Fruit fly (Drosophila melanogaster): ENCODE results near the gene Nha1.

Gene Nha1

DNA sequence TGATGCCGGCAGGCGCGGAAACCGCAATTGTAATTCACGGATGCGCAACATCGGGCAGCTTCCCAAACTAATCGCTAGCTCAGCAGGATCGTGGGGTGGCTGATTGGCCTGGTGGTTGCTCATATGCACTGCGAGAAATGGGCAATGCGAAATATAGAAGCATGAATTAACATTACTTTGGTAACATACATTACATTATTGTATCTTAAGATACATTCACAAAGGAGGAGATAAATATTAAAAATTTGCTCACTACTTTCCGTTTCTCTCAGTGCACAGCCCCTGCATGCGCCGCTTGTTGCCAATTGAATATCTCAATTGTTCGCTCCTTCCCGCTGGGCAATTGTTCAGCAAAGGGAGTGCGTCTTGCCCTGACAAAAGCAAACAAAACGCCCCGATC, 28.8 kb downstream of the Nha1 start (continued):
- TF ChIP-seq Ets97D (GFP tag; optimal IDR thresholded peaks at IDR 0.05) (no peak), Ets65A (GFP tag) (peak; percentile 96), Aef1 (GFP tag; IDR thresholded peaks at IDR 0.05) (peak; percentile 51; the same call in 1 of the 3 replicates), CG32772 (GFP tag; IDR thresholded peaks at IDR 0.05) (peak; percentile 77), CG8924 (tag; optimal IDR thresholded peaks at IDR 0.05) (peak; percentile 81), yki (optimal IDR thresholded peaks at IDR 0.05) (no peak), Nf-YA (GFP tag; IDR thresholded peaks at IDR 0.05) (no peak), abd-A (tag; optimal IDR thresholded peaks at IDR 0.05) (no peak), gce (GFP tag; IDR thresholded peaks at IDR 0.05) (peak; percentile 75; the same call in 2 of the 3 replicates), ATbp (GFP tag; optimal IDR thresholded peaks at IDR 0.05) (peak; percentile 68), exex (tag; optimal IDR thresholded peaks at IDR 0.05) (no peak), CG17912 (GFP tag; optimal IDR thresholded peaks at IDR 0.05) (no peak), CG10274 (GFP tag; optimal IDR thresholded peaks at IDR 0.05) (no peak), CG33557 (GFP tag; optimal IDR thresholded peaks at IDR 0.05) (peak; percentile 87), Stat92E (GFP tag; optimal IDR thresholded peaks at IDR 0.05) (peak in 1 of 3 experiments; percentile 60), fd96Cb (tag; optimal IDR thresholded peaks at IDR 0.05) (peak; percentile 67), shn (GFP tag; optimal IDR thresholded peaks at IDR 0.05) (peak; percentile 44), nau (GFP tag; optimal IDR thresholded peaks at IDR 0.05) (no peak), Mrtf (GFP tag; IDR thresholded peaks at IDR 0.05) (peak; percentile 47; the same call in 1 of the 3 replicates), ap (GFP tag; IDR thresholded peaks at IDR 0.05) (peak; percentile 40; the same call in 1 of the 2 replicates), bcd (GFP tag; optimal IDR thresholded peaks at IDR 0.05) (peak; percentile 61), chm (GFP tag; IDR thresholded peaks at IDR 0.05) (peak; percentile 82), CG31224 (GFP tag; IDR thresholded peaks at IDR 0.05) (peak; percentile 39; the same call in 1 of the 2 replicates), dysf (GFP tag; IDR thresholded peaks at IDR 0.05) (peak; percentile 70; the same call in 2 of the 3 replicates), CG18764 (GFP tag; optimal IDR thresholded peaks at IDR 0.05) (peak; percentile 45), croc (GFP tag; conservative IDR thresholded peaks at IDR 0.05) (peak; percentile 81), pzg (GFP tag; optimal IDR thresholded peaks at IDR 0.05) (no peak), D19A (tag; optimal IDR thresholded peaks at IDR 0.05) (peak; percentile 78), CoRest (tag; optimal IDR thresholded peaks at IDR 0.05) (peak; percentile 80), mam (GFP tag; optimal IDR thresholded peaks at IDR 0.05) (peak; percentile 34), CG7987 (GFP tag; optimal IDR thresholded peaks at IDR 0.05) (no peak), CG7786 (GFP tag; optimal IDR thresholded peaks at IDR 0.05) (peak; percentile 60), Hr78 (GFP tag; optimal IDR thresholded peaks at IDR 0.05) (peak in 1 of 2 experiments; percentile 2), Awh (GFP tag; IDR thresholded peaks at IDR 0.05) (peak; percentile 83), Hmx (GFP tag; optimal IDR thresholded peaks at IDR 0.05) (no peak), rib (GFP tag; IDR thresholded peaks at IDR 0.05) (no peak), Six4 (GFP tag; optimal IDR thresholded peaks at IDR 0.05) (peak; percentile 62), fd102C (GFP tag; optimal IDR thresholded peaks at IDR 0.05) (peak; percentile 73), CG12299 (tag; optimal IDR thresholded peaks at IDR 0.05) (peak; percentile 27), sim (GFP tag; IDR thresholded peaks at IDR 0.05) (peak; percentile 74), CG16813 (GFP tag; IDR thresholded peaks at IDR 0.05; ENCODE audit: partially characterized antibody) (no peak), CG18599 (GFP tag; optimal IDR thresholded peaks at IDR 0.05) (peak; percentile 48), toy (GFP tag; IDR thresholded peaks at IDR 0.05) (no peak), Kr (GFP tag; optimal IDR thresholded peaks at IDR 0.05) (peak; percentile 67), maf-S (GFP tag; optimal IDR thresholded peaks at IDR 0.05) (peak; percentile 24), Dfd (GFP tag; optimal IDR thresholded peaks at IDR 0.05) (no peak), luna (GFP tag; optimal IDR thresholded peaks at IDR 0.05) (no peak), ssp (GFP tag; IDR thresholded peaks at IDR 0.05) (peak; percentile 65), gcm (GFP tag; optimal IDR thresholded peaks at IDR 0.05) (peak; percentile 75), Ssrp (tag; optimal IDR thresholded peaks at IDR 0.05) (peak; percentile 68), Eip74EF (GFP tag; optimal IDR thresholded peaks at IDR 0.05) (peak in 1 of 2 experiments; percentile 46)
